Worm (Caenorhabditis elegans) whole organism, young adult: ENCODE data around the gene nduc-2.

Source experiments
- ets-4 ChIP-seq: fragments of 200-800 bp; sonication (Bioruptor generic); optimal IDR thresholded peaks from 2 replicates; lab custom pipeline; 2018; ENCODE audit warnings: mild to moderate bottlenecking, missing genetic modification characterization, missing compliant biosample characterization
- lin-54 ChIP-seq: fragments of 200-800 bp; sonication (Bioruptor generic); optimal IDR thresholded peaks from 2 replicates; lab custom pipeline; 2018; ENCODE audit warnings: mild to moderate bottlenecking, missing genetic modification characterization, missing compliant biosample characterization
- lsl-1 ChIP-seq: fragments of 200-800 bp; sonication (Bioruptor generic); optimal IDR thresholded peaks from 2 replicates; lab custom pipeline; 2018; ENCODE audit warnings: mild to moderate bottlenecking, missing genetic modification characterization, moderate library complexity, missing compliant biosample characterization
- pha-4 ChIP-seq: fragments of 150-350 bp; sonication (generic microtip); optimal IDR thresholded peaks from 2 replicates; lab custom pipeline; 2014; ENCODE audit warnings: missing biosample characterization, missing genetic modification reagents, missing genetic modification characterization

ce11 chrIII:2794057-2794456 lies 7.4 kb downstream of the nduc-2 start:
- no peak for TF ChIP-seq ets-4 (GFP tag; lab: Kevin White, UChicago)
- TF ChIP-seq lsl-1 (GFP tag; lab: Kevin White, UChicago): no peak
- no peak for TF ChIP-seq pha-4
- TF ChIP-seq lin-54 (GFP tag; lab: Kevin White, UChicago): no peak
